Worm (Caenorhabditis elegans) whole organism, L2 larva: Measurements from ENCODE around the gene C49C3.7.

Source experiments
- C34F6.9 ChIP-seq: fragments of 150-350 bp; optimal IDR thresholded peaks from 2 replicates; lab custom pipeline; 2014; ENCODE audit warnings: missing biosample characterization, missing genetic modification characterization
- F13H6.1 ChIP-seq: sonication (generic microtip); optimal IDR thresholded peaks from 2 replicates; lab custom pipeline; 2016; ENCODE audit warnings: missing genetic modification characterization, missing compliant biosample characterization
- Y55F3AM.14 ChIP-seq: fragments of 200-800 bp; sonication (Bioruptor generic); optimal IDR thresholded peaks from 2 replicates; lab custom pipeline; 2018; ENCODE audit warnings: mild to moderate bottlenecking, missing genetic modification characterization, missing compliant biosample characterization
- ZK546.5 ChIP-seq: sonication (generic microtip); optimal IDR thresholded peaks from 2 replicates; lab custom pipeline; 2017; ENCODE audit warnings: missing biosample characterization, missing genetic modification characterization
- alr-1 ChIP-seq: fragments of 150-350 bp; optimal IDR thresholded peaks from 2 replicates; lab custom pipeline; 2014; ENCODE audit warnings: missing biosample characterization, missing genetic modification characterization
- ama-1 ChIP-seq: fragments of 150-350 bp; optimal IDR thresholded peaks from 2 replicates; lab custom pipeline; 2018; ENCODE audit warnings: inconsistent platforms
- blmp-1 ChIP-seq: sonication (generic microtip); optimal IDR thresholded peaks from 2 replicates; lab custom pipeline; 2017; ENCODE audit warnings: missing genetic modification characterization, mild to moderate bottlenecking, missing compliant biosample characterization, antibody characterized with exemption, moderate library complexity; ENCODE audit not compliant: insufficient read depth
- ceh-16 ChIP-seq: fragments of 150-350 bp; optimal IDR thresholded peaks from 2 replicates; lab custom pipeline; 2014; ENCODE audit warnings: missing biosample characterization, missing genetic modification characterization
- ceh-82 ChIP-seq: fragments of 150-350 bp; optimal IDR thresholded peaks from 2 replicates; lab custom pipeline; 2014; ENCODE audit warnings: missing biosample characterization, missing genetic modification characterization
- dmd-4 ChIP-seq: sonication (generic microtip); optimal IDR thresholded peaks from 2 replicates; lab custom pipeline; 2017; ENCODE audit warnings: missing biosample characterization, missing genetic modification characterization
- egl-27 ChIP-seq: sonication (generic microtip); optimal IDR thresholded peaks from 3 replicates; lab custom pipeline; 2017; ENCODE audit warnings: missing biosample characterization, missing genetic modification reagents, missing genetic modification characterization
- elt-1 ChIP-seq: fragments of 150-350 bp; optimal IDR thresholded peaks from 2 replicates; lab custom pipeline; 2014; ENCODE audit warnings: missing biosample characterization, missing genetic modification characterization
- elt-3 ChIP-seq: sonication (generic microtip); optimal IDR thresholded peaks from 2 replicates; lab custom pipeline; 2017; ENCODE audit warnings: missing biosample characterization, missing genetic modification characterization
- fos-1 ChIP-seq: fragments of 150-350 bp; optimal IDR thresholded peaks from 2 replicates; lab custom pipeline; 2014; ENCODE audit warnings: missing biosample characterization, missing genetic modification characterization
- gmeb-1 ChIP-seq: fragments of 150-350 bp; optimal IDR thresholded peaks from 2 replicates; lab custom pipeline; 2014; ENCODE audit warnings: missing biosample characterization, missing genetic modification characterization
- lin-11 ChIP-seq: fragments of 150-350 bp; sonication (generic microtip); optimal IDR thresholded peaks from 2 replicates; lab custom pipeline; 2014; ENCODE audit warnings: missing biosample characterization, missing genetic modification characterization, inconsistent platforms, mixed read lengths
- lin-13 ChIP-seq: fragments of 150-350 bp; optimal IDR thresholded peaks from 2 replicates; lab custom pipeline; 2014; ENCODE audit warnings: missing biosample characterization, missing genetic modification reagents, missing genetic modification characterization
- lsy-2 ChIP-seq, 2 experiments: fragments of 150-350 bp in 1 of 2; sonication (generic microtip) in 1 of 2; optimal IDR thresholded peaks; 2 replicates each; lab custom pipeline; 2014 to 2017; ENCODE audit warnings: missing biosample characterization in 2 of 2, missing genetic modification characterization in 2 of 2
- mab-5 ChIP-seq: fragments of 150-350 bp; optimal IDR thresholded peaks from 2 replicates; lab custom pipeline; 2014; ENCODE audit warnings: missing biosample characterization, missing genetic modification characterization
- mbf-1 ChIP-seq: sonication (generic microtip); optimal IDR thresholded peaks from 2 replicates; lab custom pipeline; 2017; ENCODE audit warnings: missing biosample characterization, missing genetic modification characterization
- nhr-11 ChIP-seq: fragments of 150-350 bp; optimal IDR thresholded peaks from 2 replicates; lab custom pipeline; 2014; ENCODE audit warnings: missing biosample characterization, missing genetic modification characterization
- nhr-129 ChIP-seq: fragments of 150-350 bp; optimal IDR thresholded peaks from 2 replicates; lab custom pipeline; 2014; ENCODE audit warnings: missing biosample characterization, missing genetic modification characterization
- nhr-21 ChIP-seq: fragments of 150-350 bp; optimal IDR thresholded peaks from 2 replicates; lab custom pipeline; 2014; ENCODE audit warnings: missing biosample characterization, missing genetic modification characterization
- nhr-23 ChIP-seq: fragments of 150-350 bp; optimal IDR thresholded peaks from 2 replicates; lab custom pipeline; 2014; ENCODE audit warnings: missing biosample characterization, missing genetic modification reagents, missing genetic modification characterization
- nhr-237 ChIP-seq: fragments of 150-350 bp; optimal IDR thresholded peaks from 2 replicates; lab custom pipeline; 2014; ENCODE audit warnings: missing biosample characterization, missing genetic modification characterization
- nhr-25 ChIP-seq: fragments of 150-350 bp; sonication (generic microtip); optimal IDR thresholded peaks from 3 replicates; lab custom pipeline; 2014; ENCODE audit warnings: missing biosample characterization, missing genetic modification characterization
- nhr-77 ChIP-seq: fragments of 150-350 bp; optimal IDR thresholded peaks from 2 replicates; lab custom pipeline; 2014; ENCODE audit warnings: missing biosample characterization, missing genetic modification characterization
- peb-1 ChIP-seq: fragments of 150-350 bp; optimal IDR thresholded peaks from 2 replicates; lab custom pipeline; 2014; ENCODE audit warnings: missing biosample characterization, missing genetic modification characterization
- skn-1 ChIP-seq: sonication (generic microtip); optimal IDR thresholded peaks from 2 replicates; lab custom pipeline; 2017; ENCODE audit warnings: missing biosample characterization, missing genetic modification characterization
- sma-3 ChIP-seq: sonication (generic microtip); optimal IDR thresholded peaks from 2 replicates; lab custom pipeline; 2016; ENCODE audit warnings: missing genetic modification reagents, missing genetic modification characterization, missing compliant biosample characterization
- sma-9 ChIP-seq, 2 experiments: fragments of 150-350 bp in 1 of 2; sonication (generic microtip) in 1 of 2; optimal IDR thresholded peaks; 2 replicates each; lab custom pipeline; 2014 to 2016; ENCODE audit warnings: missing genetic modification characterization in 2 of 2, mild to moderate bottlenecking in 1 of 2, missing biosample characterization in 1 of 2, missing compliant biosample characterization in 1 of 2, missing genetic modification reagents in 1 of 2, moderate library complexity in 1 of 2
- snpc-4 ChIP-seq: fragments of 150-350 bp; optimal IDR thresholded peaks from 2 replicates; lab custom pipeline; 2014; ENCODE audit warnings: missing biosample characterization, missing genetic modification characterization
- unc-39 ChIP-seq: fragments of 150-350 bp; optimal IDR thresholded peaks from 2 replicates; lab custom pipeline; 2014; ENCODE audit warnings: missing biosample characterization, missing genetic modification characterization
- unc-55 ChIP-seq: fragments of 150-350 bp; sonication (generic microtip); optimal IDR thresholded peaks from 3 replicates; lab custom pipeline; 2014; ENCODE audit warnings: missing biosample characterization, missing genetic modification reagents, missing genetic modification characterization
- unc-62 ChIP-seq: fragments of 150-350 bp; optimal IDR thresholded peaks from 2 replicates; lab custom pipeline; 2014; ENCODE audit warnings: missing biosample characterization, missing genetic modification reagents, missing genetic modification characterization
- zag-1 ChIP-seq: fragments of 150-350 bp; optimal IDR thresholded peaks from 2 replicates; lab custom pipeline; 2014; ENCODE audit warnings: missing biosample characterization, missing genetic modification characterization
- ztf-1 ChIP-seq: fragments of 200-800 bp; sonication (Bioruptor generic); conservative IDR thresholded peaks from 2 replicates; pipeline ENCODE4 v1.3.6; 2022; ENCODE audit warnings: missing genetic modification characterization, missing compliant biosample characterization
- ztf-4 ChIP-seq: fragments of 150-350 bp; optimal IDR thresholded peaks from 2 replicates; lab custom pipeline; 2014; ENCODE audit warnings: missing biosample characterization, missing genetic modification characterization

Gene C49C3.7

DNA sequence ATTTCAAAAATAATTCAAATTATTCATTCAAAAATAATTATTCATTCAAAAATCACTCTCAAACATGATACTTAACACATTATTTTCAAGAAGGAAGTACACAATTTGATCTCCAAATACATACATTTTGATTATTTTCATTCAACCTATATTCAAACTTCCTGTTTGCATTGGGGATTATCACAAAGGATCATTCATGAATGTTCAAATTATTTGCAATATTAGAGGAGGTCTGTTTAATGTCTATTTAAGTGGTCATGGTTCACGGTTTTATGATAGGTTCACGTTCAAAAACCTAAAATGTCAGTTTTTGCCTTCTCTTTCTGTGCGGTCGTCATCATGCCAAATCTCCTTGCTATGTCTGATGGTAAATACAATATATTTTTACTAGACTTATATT lies 28.8 kb downstream of the C49C3.7 start, which contains the start of gene clec-202:
Gene clec-202, plus strand, starts transcription at position 301 of the 400 bp plus-strand sequence.
- TF ChIP-seq skn-1 (tag; lab: Kevin White, UChicago), result no peak
- no peak for TF ChIP-seq nhr-237 (tag; lab: Kevin White, UChicago)
- no peak for TF ChIP-seq zag-1
- TF ChIP-seq egl-27 (tag; lab: Kevin White, UChicago), result no peak
- TF ChIP-seq unc-55 (GFP tag; lab: Kevin White, UChicago), result no peak
- TF ChIP-seq ztf-4 (tag; lab: Kevin White, UChicago), result no peak
- TF ChIP-seq snpc-4 (tag; lab: Kevin White, UChicago), result no peak
- TF ChIP-seq lin-13 (GFP tag; lab: Kevin White, UChicago), result no peak
- no peak for TF ChIP-seq sma-3 (GFP tag; lab: Kevin White, UChicago)
- TF ChIP-seq mbf-1 (tag; lab: Kevin White, UChicago), result no peak
- no peak for TF ChIP-seq C34F6.9
- TF ChIP-seq nhr-23, result no peak
- no peak for TF ChIP-seq F13H6.1 (tag; lab: Kevin White, UChicago)
- TF ChIP-seq blmp-1 (tag; lab: Kevin White, UChicago), result no peak

ce11 chrIV:17367294-17367693 lies 34.9 kb downstream of the C49C3.7 start, which contains the start of gene zipt-17:
TSS of gene zipt-17 (minus strand) at chrIV:17367394.
- TF ChIP-seq ztf-1 (GFP tag; lab: Robert Waterston, UW) (no peak), unc-39 (tag; lab: Kevin White, UChicago) (no peak), ztf-4 (tag; lab: Kevin White, UChicago) (no peak), elt-3 (tag; lab: Kevin White, UChicago) (no peak), ZK546.5 (no peak), nhr-129 (tag; lab: Kevin White, UChicago) (no peak)

ce11 chrIV:17368292-17368691 lies 35.9 kb downstream of the C49C3.7 start, which contains the start of gene trh-1:
TSS of gene trh-1 (plus strand) at chrIV:17368592.
- TF ChIP-seq nhr-11 (tag; lab: Kevin White, UChicago) (no peak), ZK546.5 (no peak), elt-3 (tag; lab: Kevin White, UChicago) (no peak), lin-11 (tag; lab: Kevin White, UChicago) (no peak), sma-9 (GFP tag; optimal IDR thresholded peaks at IDR 0.05; lab: Kevin White, UChicago) (no peak), sma-9 (tag; optimal IDR thresholded peaks at IDR 0.05; lab: Kevin White, UChicago) (no peak), Y55F3AM.14 (GFP tag; lab: Kevin White, UChicago) (no peak), lsy-2 (tag; optimal IDR thresholded peaks at IDR 0.05; lab: Kevin White, UChicago) (no peak), gmeb-1 (tag; lab: Kevin White, UChicago) (no peak), C34F6.9 (no peak), nhr-25 (tag; lab: Kevin White, UChicago) (no peak)

DNA sequence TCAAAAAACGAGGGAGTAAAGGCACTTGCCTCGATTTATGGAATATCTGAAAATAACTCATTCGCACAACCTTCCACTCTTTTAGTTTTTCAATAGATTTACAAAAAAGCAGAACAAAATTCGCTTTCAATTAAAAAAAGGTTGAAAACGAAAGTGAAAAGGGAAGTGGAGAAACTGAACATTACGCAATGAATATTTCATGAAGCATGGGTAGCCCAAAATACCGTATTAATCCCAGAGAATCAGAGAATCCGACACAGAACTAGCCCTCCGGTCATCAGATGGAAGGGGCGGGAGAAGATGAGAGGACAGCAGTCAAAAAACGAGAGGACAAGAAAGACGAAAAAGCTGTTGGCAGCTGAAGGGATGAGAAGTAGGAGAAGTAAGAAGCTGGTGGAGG lies 39.1 kb downstream of the C49C3.7 start, which contains the start of gene C30H6.5:
Gene C30H6.5, plus strand, starts transcription at position 301 of the 400 bp plus-strand sequence.
- TF ChIP-seq peb-1 (tag; lab: Kevin White, UChicago) (no peak), ztf-4 (tag; lab: Kevin White, UChicago) (no peak), nhr-237 (tag; lab: Kevin White, UChicago) (no peak), alr-1 (tag; lab: Kevin White, UChicago) (no peak), elt-3 (tag; lab: Kevin White, UChicago) (no peak), dmd-4 (tag; lab: Kevin White, UChicago) (no peak), gmeb-1 (tag; lab: Kevin White, UChicago) (no peak), Y55F3AM.14 (GFP tag; lab: Kevin White, UChicago) (no peak), elt-1 (tag; lab: Kevin White, UChicago) (no peak), fos-1 (no peak)

DNA sequence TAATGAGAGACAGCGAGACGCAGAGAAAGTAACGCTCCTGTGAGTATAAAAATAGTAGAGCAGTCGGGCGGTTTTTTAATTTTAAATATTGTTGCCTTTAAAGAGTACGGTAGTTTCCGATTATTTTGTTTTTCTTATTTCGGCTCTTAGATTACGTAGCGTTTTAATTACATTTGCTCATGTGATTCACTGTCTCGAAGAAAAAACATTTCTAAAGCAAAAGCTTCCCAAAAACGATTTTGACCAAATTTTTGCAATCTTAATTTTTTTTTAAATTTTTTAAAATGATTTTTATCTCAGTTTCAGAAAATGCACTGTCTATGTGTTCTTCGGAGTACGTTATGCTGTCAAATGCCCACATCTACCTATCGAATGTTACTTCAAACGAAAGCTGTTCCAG lies 43.8 kb downstream of the C49C3.7 start, which contains the start of gene haf-1:
Gene haf-1, plus strand, starts transcription at position 301 of the 400 bp plus-strand sequence.
- no peak for TF ChIP-seq nhr-21
- TF ChIP-seq ztf-1 (GFP tag; lab: Robert Waterston, UW), result no peak
- no peak for TF ChIP-seq lsy-2 (tag; optimal IDR thresholded peaks at IDR 0.05; lab: Kevin White, UChicago)
- TF ChIP-seq skn-1 (tag; lab: Kevin White, UChicago), result no peak
- TF ChIP-seq gmeb-1 (tag; lab: Kevin White, UChicago), result no peak
- no peak for TF ChIP-seq ama-1 (lab: Kevin White, UChicago)
- no peak for TF ChIP-seq elt-1 (tag; lab: Kevin White, UChicago)
- TF ChIP-seq nhr-129 (tag; lab: Kevin White, UChicago), result no peak
- no peak for TF ChIP-seq ceh-82 (tag; lab: Kevin White, UChicago)
- TF ChIP-seq sma-9 (GFP tag; optimal IDR thresholded peaks at IDR 0.05; lab: Kevin White, UChicago), result no peak
- TF ChIP-seq sma-9 (tag; optimal IDR thresholded peaks at IDR 0.05; lab: Kevin White, UChicago), result no peak
- TF ChIP-seq nhr-11 (tag; lab: Kevin White, UChicago), result no peak
- TF ChIP-seq zag-1, result no peak
- TF ChIP-seq mab-5 (tag; lab: Kevin White, UChicago), result no peak
- no peak for TF ChIP-seq unc-62
- TF ChIP-seq lin-13 (GFP tag; lab: Kevin White, UChicago), result no peak
- no peak for TF ChIP-seq ceh-16 (tag; lab: Kevin White, UChicago)
- TF ChIP-seq fos-1, result no peak
- no peak for TF ChIP-seq nhr-77 (tag; lab: Kevin White, UChicago)
- TF ChIP-seq, all 48 proteins: peak for 0
